Worm (Caenorhabditis elegans): Measurements from ENCODE around the gene srw-140.

ce11 chrV:5119109-5119508 is 46.4 kb upstream of the srw-140 start, which contains the start of gene C04F5.9:
- TF ChIP-seq W03F9.2 (tag; optimal IDR thresholded peaks at IDR 0.05) (no peak), dao-5 (tag; optimal IDR thresholded peaks at IDR 0.05) (no peak), him-1 (tag; optimal IDR thresholded peaks at IDR 0.05) (no peak)
